Fruit fly (Drosophila melanogaster) whole organism, embryonic: Measurements from ENCODE around the gene CCAP.
A peak's percentile ranks its signal among the peaks of the same experiment; 100 is the strongest.

Experiments
- ATbp ChIP-seq: fragments of 200-800 bp; sonication (Bioruptor generic); optimal IDR thresholded peaks from 2 replicates; lab custom pipeline; 2017; ENCODE audit warnings: missing biosample characterization, mild to moderate bottlenecking, missing genetic modification characterization, missing genetic modification reagents
- Aef1 ChIP-seq: fragments of 200-800 bp; sonication (Bioruptor generic); IDR thresholded peaks from 3 replicates; pipeline ENCODE4 v1.3.6; 2022; ENCODE audit warnings: missing biosample characterization, missing genetic modification characterization
- Atf6 ChIP-seq: fragments of 200-800 bp; sonication (Bioruptor generic); IDR thresholded peaks from 2 replicates; pipeline ENCODE4 v1.3.6; 2022; ENCODE audit warnings: missing biosample characterization, missing genetic modification characterization
- CG10366 ChIP-seq: fragments of 200-800 bp; sonication (Bioruptor generic); IDR thresholded peaks from 2 replicates; pipeline ENCODE4 v1.3.6; 2022; ENCODE audit warnings: missing biosample characterization, missing genetic modification characterization
- CG10462 ChIP-seq: fragments of 200-800 bp; sonication (Bioruptor generic); optimal IDR thresholded peaks from 2 replicates; lab custom pipeline; 2016; ENCODE audit warnings: missing biosample characterization, missing genetic modification characterization
- CG12071 ChIP-seq: fragments of 200-800 bp; sonication (Bioruptor generic); optimal IDR thresholded peaks from 3 replicates; lab custom pipeline; 2018; ENCODE audit warnings: missing biosample characterization, mild to moderate bottlenecking, missing genetic modification characterization
- CG12769 ChIP-seq: fragments of 200-800 bp; sonication (Bioruptor generic); optimal IDR thresholded peaks from 2 replicates; lab custom pipeline; 2019; ENCODE audit warnings: missing biosample characterization, mild to moderate bottlenecking, missing genetic modification characterization, moderate library complexity
- CG12942 ChIP-seq: fragments of 200-800 bp; sonication (Bioruptor generic); optimal IDR thresholded peaks from 3 replicates; lab custom pipeline; 2016; ENCODE audit warnings: missing biosample characterization, missing genetic modification characterization
- CG13296 ChIP-seq: fragments of 200-800 bp; sonication (Bioruptor generic); optimal IDR thresholded peaks from 3 replicates; lab custom pipeline; 2018; ENCODE audit warnings: missing biosample characterization, mild to moderate bottlenecking, missing genetic modification characterization
- CG14667 ChIP-seq: fragments of 200-800 bp; sonication (Bioruptor generic); IDR thresholded peaks from 2 replicates; pipeline ENCODE4 v1.3.6; 2022; ENCODE audit warnings: missing biosample characterization, missing genetic modification characterization
- CG15601 ChIP-seq: fragments of 200-800 bp; sonication (Bioruptor generic); optimal IDR thresholded peaks from 3 replicates; lab custom pipeline; 2019; ENCODE audit warnings: missing biosample characterization, mild to moderate bottlenecking, missing genetic modification characterization, moderate library complexity
- CG18599 ChIP-seq: fragments of 200-800 bp; sonication (Bioruptor generic); optimal IDR thresholded peaks from 3 replicates; lab custom pipeline; 2017; ENCODE audit warnings: missing biosample characterization, missing genetic modification characterization, mild to moderate bottlenecking, moderate library complexity, missing genetic modification reagents
- CG2199 ChIP-seq: fragments of 200-800 bp; sonication (Bioruptor generic); IDR thresholded peaks from 3 replicates; pipeline ENCODE4 v1.3.6; 2022; ENCODE audit warnings: missing biosample characterization, missing genetic modification characterization
- CG2678 ChIP-seq: fragments of 200-800 bp; sonication (Bioruptor generic); optimal IDR thresholded peaks from 3 replicates; lab custom pipeline; 2019; ENCODE audit warnings: missing biosample characterization, mild to moderate bottlenecking, missing genetic modification characterization, moderate library complexity
- CG6175 ChIP-seq: fragments of 200-800 bp; sonication (Bioruptor generic); IDR thresholded peaks from 3 replicates; pipeline ENCODE4 v1.3.6; 2022; ENCODE audit warnings: missing biosample characterization, missing genetic modification characterization
- CG6813 ChIP-seq: fragments of 200-800 bp; sonication (Bioruptor generic); optimal IDR thresholded peaks from 2 replicates; lab custom pipeline; 2017; ENCODE audit warnings: missing biosample characterization, missing genetic modification characterization, mild to moderate bottlenecking, moderate library complexity, missing genetic modification reagents
- CG7372 ChIP-seq: fragments of 200-800 bp; sonication (Bioruptor generic); IDR thresholded peaks from 2 replicates; pipeline ENCODE4 v1.3.6; 2022; ENCODE audit warnings: missing biosample characterization, missing genetic modification characterization
- CG7556 ChIP-seq: fragments of 200-800 bp; sonication (Bioruptor generic); optimal IDR thresholded peaks from 2 replicates; lab custom pipeline; 2017; ENCODE audit warnings: missing biosample characterization, mild to moderate bottlenecking, missing genetic modification characterization
- CoRest ChIP-seq: fragments of 200-800 bp; sonication (Bioruptor generic); optimal IDR thresholded peaks from 3 replicates; lab custom pipeline; 2018; ENCODE audit warnings: missing biosample characterization, mild to moderate bottlenecking, missing genetic modification characterization, moderate library complexity
- Fer1 ChIP-seq: fragments of 200-800 bp; sonication (Bioruptor generic); optimal IDR thresholded peaks from 2 replicates; lab custom pipeline; 2017; ENCODE audit warnings: missing biosample characterization, mild to moderate bottlenecking, missing genetic modification characterization
- Gsc ChIP-seq: fragments of 200-800 bp; sonication (Bioruptor generic); IDR thresholded peaks from 2 replicates; pipeline ENCODE4 v1.3.6; 2022; ENCODE audit warnings: missing biosample characterization, missing genetic modification characterization
- H15 ChIP-seq: fragments of 200-800 bp; sonication (Bioruptor generic); IDR thresholded peaks from 3 replicates; pipeline ENCODE4 v1.3.6; 2022; ENCODE audit warnings: missing biosample characterization, missing genetic modification characterization
- HLH3B ChIP-seq: fragments of 200-800 bp; sonication (Bioruptor generic); IDR thresholded peaks from 2 replicates; pipeline ENCODE4 v1.3.6; 2022; ENCODE audit warnings: missing biosample characterization, missing genetic modification characterization
- Hmr ChIP-seq: fragments of 200-800 bp; sonication (Bioruptor generic); optimal IDR thresholded peaks from 3 replicates; lab custom pipeline; 2017; ENCODE audit warnings: mild to moderate bottlenecking, missing biosample characterization, missing genetic modification reagents, missing genetic modification characterization
- MTF-1 ChIP-seq: fragments of 200-800 bp; sonication (Bioruptor generic); optimal IDR thresholded peaks from 2 replicates; lab custom pipeline; 2018; ENCODE audit warnings: missing biosample characterization, mild to moderate bottlenecking, missing genetic modification characterization, borderline replicate concordance
- Med ChIP-seq: fragments of 200-800 bp; sonication (Bioruptor generic); peaks from one replicate; lab custom pipeline; 2016; ENCODE audit warnings: missing biosample characterization, missing genetic modification characterization, mild to moderate bottlenecking, inconsistent platforms, moderate library complexity
- Meics ChIP-seq: fragments of 200-800 bp; sonication (Bioruptor generic); optimal IDR thresholded peaks from 2 replicates; lab custom pipeline; 2017; ENCODE audit warnings: missing biosample characterization, mild to moderate bottlenecking, missing genetic modification characterization
- Pdp1 ChIP-seq, 2 experiments: fragments of 200-800 bp; sonication (Bioruptor generic); optimal IDR thresholded peaks; 3 replicates each; lab custom pipeline; 2016; ENCODE audit warnings: missing biosample characterization in 2 of 2, missing genetic modification characterization in 2 of 2, mild to moderate bottlenecking in 1 of 2, moderate library complexity in 1 of 2
- Trl ChIP-seq, 3 experiments: fragments of >200 bp in 2 of 3; fragments of 200-800 bp in 1 of 3; sonication (Bioruptor generic) in 1 of 3; optimal IDR thresholded peaks; 2 replicates in 1 of 3; 3 replicates in 2 of 3; lab custom pipeline; 2016 to 2017; ENCODE audit warnings: missing biosample characterization in 1 of 3, missing genetic modification characterization in 1 of 3
- ase ChIP-seq: fragments of 200-800 bp; sonication (Bioruptor generic); IDR thresholded peaks from 3 replicates; pipeline ENCODE4 v1.3.6; 2022; ENCODE audit warnings: missing biosample characterization, missing genetic modification characterization
- bbx ChIP-seq: fragments of 200-800 bp; sonication (Bioruptor generic); IDR thresholded peaks from 2 replicates; pipeline ENCODE4 v1.3.6; 2022; ENCODE audit warnings: missing biosample characterization, missing genetic modification characterization; ENCODE audit not compliant: partially characterized antibody
- caup ChIP-seq: fragments of 200-800 bp; sonication (Bioruptor generic); optimal IDR thresholded peaks from 3 replicates; lab custom pipeline; 2017; ENCODE audit warnings: missing biosample characterization, mild to moderate bottlenecking, missing genetic modification characterization, moderate library complexity; ENCODE audit not compliant: severe bottlenecking
- cg ChIP-seq: fragments of 200-800 bp; sonication (Bioruptor generic); optimal IDR thresholded peaks from 3 replicates; lab custom pipeline; 2019; ENCODE audit warnings: missing biosample characterization, mild to moderate bottlenecking, missing genetic modification characterization, moderate library complexity
- chinmo ChIP-seq: fragments of 200-800 bp; sonication (Bioruptor generic); IDR thresholded peaks from 4 replicates; pipeline ENCODE4 v1.3.6; 2022; ENCODE audit warnings: missing biosample characterization, missing genetic modification characterization; ENCODE audit not compliant: partially characterized antibody
- exex ChIP-seq: fragments of 200-800 bp; sonication (Bioruptor generic); optimal IDR thresholded peaks from 4 replicates; lab custom pipeline; 2018; ENCODE audit warnings: missing biosample characterization, mild to moderate bottlenecking, missing genetic modification characterization, moderate library complexity
- fd3F ChIP-seq: fragments of 200-800 bp; sonication (Bioruptor generic); optimal IDR thresholded peaks from 2 replicates; lab custom pipeline; 2018; ENCODE audit warnings: missing biosample characterization, mild to moderate bottlenecking, missing genetic modification characterization, moderate library complexity
- fd64A ChIP-seq: fragments of 200-800 bp; sonication (Bioruptor generic); optimal IDR thresholded peaks from 3 replicates; lab custom pipeline; 2018; ENCODE audit warnings: missing biosample characterization, mild to moderate bottlenecking, missing genetic modification characterization
- kay ChIP-seq: fragments of 200-800 bp; sonication (Bioruptor generic); optimal IDR thresholded peaks from 2 replicates; lab custom pipeline; 2016; ENCODE audit warnings: missing biosample characterization, missing genetic modification characterization
- nom ChIP-seq: fragments of 200-800 bp; sonication (Bioruptor generic); optimal IDR thresholded peaks from 2 replicates; lab custom pipeline; 2017; ENCODE audit warnings: missing biosample characterization, missing genetic modification characterization, mild to moderate bottlenecking, moderate library complexity, missing genetic modification reagents
- pb ChIP-seq: fragments of 200-800 bp; sonication (Bioruptor generic); optimal IDR thresholded peaks from 3 replicates; lab custom pipeline; 2016; ENCODE audit warnings: missing biosample characterization, missing genetic modification characterization
- sd ChIP-seq: fragments of 200-800 bp; sonication (Bioruptor generic); optimal IDR thresholded peaks from 3 replicates; lab custom pipeline; 2018; ENCODE audit warnings: missing biosample characterization, mild to moderate bottlenecking, missing genetic modification characterization, moderate library complexity
- slou ChIP-seq: fragments of 200-800 bp; sonication (Bioruptor generic); optimal IDR thresholded peaks from 3 replicates; lab custom pipeline; 2016; ENCODE audit warnings: missing biosample characterization, missing genetic modification characterization
- wor ChIP-seq: fragments of 200-800 bp; sonication (Bioruptor generic); IDR thresholded peaks from 2 replicates; pipeline ENCODE4 v1.3.6; 2022; ENCODE audit warnings: missing biosample characterization, missing genetic modification characterization

Gene CCAP

dm6 chr3R:22684044-22684947 is 17.6 kb downstream of the CCAP start (continued):
- peak; percentile 76 for TF ChIP-seq Med (GFP tag; lab: Kevin White, UChicago)
- 0 out of 2 replicates have a peak, but pooled peaks have one; percentile 25 for TF ChIP-seq bbx
- TF ChIP-seq Pdp1 (GFP tag; optimal IDR thresholded peaks at IDR 0.05; lab: Kevin White, UChicago), result peak in 1 of 2 experiments; percentile 63
- TF ChIP-seq ase (GFP tag; lab: Robert Waterston, UW), result no peak
- peak; percentile 12 for TF ChIP-seq CG6813 (GFP tag; lab: Kevin White, UChicago)
- TF ChIP-seq CG18599 (GFP tag; lab: Kevin White, UChicago), result peak; percentile 6
- TF ChIP-seq Hmr, result peak; percentile 55
- peak; percentile 39 for TF ChIP-seq ATbp (GFP tag; lab: Kevin White, UChicago)
- TF ChIP-seq H15 (GFP tag; lab: Robert Waterston, UW), result no peak
- TF ChIP-seq CG10462, result no peak
- peak; percentile 20 for TF ChIP-seq sd (tag; lab: Kevin White, UChicago)
- no peak for TF ChIP-seq Atf6 (GFP tag; lab: Robert Waterston, UW)
- no peak for TF ChIP-seq CG6175
- TF ChIP-seq Fer1 (GFP tag; lab: Kevin White, UChicago), result peak; percentile 27
- no peak for TF ChIP-seq CG14667 (GFP tag; lab: Robert Waterston, UW)
- TF ChIP-seq chinmo (GFP tag; lab: Robert Waterston, UW), result 0 out of 4 replicates have a peak, but pooled peaks have one; percentile 44
- peak; percentile 9 for TF ChIP-seq caup (GFP tag; lab: Kevin White, UChicago)
- peak; percentile 28 for TF ChIP-seq CG12071 (GFP tag; lab: Kevin White, UChicago)
- TF ChIP-seq Meics (GFP tag; lab: Kevin White, UChicago), result peak; percentile 19
- TF ChIP-seq CG13296 (GFP tag; lab: Kevin White, UChicago), result peak; percentile 32
- peak; percentile 45 for TF ChIP-seq cg (GFP tag; lab: Kevin White, UChicago)
- TF ChIP-seq CG15601 (tag; lab: Kevin White, UChicago), result no peak
- TF ChIP-seq kay (GFP tag; lab: Kevin White, UChicago), result peak; percentile 42
- TF ChIP-seq CG7372 (GFP tag; lab: Robert Waterston, UW), result 0 out of 2 replicates have a peak, but pooled peaks have one; percentile 31
- peak; percentile 26 for TF ChIP-seq CG7556 (GFP tag; lab: Kevin White, UChicago)
- TF ChIP-seq fd3F (GFP tag; lab: Kevin White, UChicago), result no peak
- TF ChIP-seq CG12769, result peak; percentile 48
- no peak for TF ChIP-seq CG10366
- peak; percentile 45 for TF ChIP-seq fd64A (GFP tag; lab: Kevin White, UChicago)
- no peak for TF ChIP-seq CoRest (tag; lab: Kevin White, UChicago)
- TF ChIP-seq Aef1 (GFP tag; lab: Robert Waterston, UW), result no peak
- peak; percentile 16 for TF ChIP-seq CG2678 (tag; lab: Kevin White, UChicago)
- TF ChIP-seq wor (GFP tag; lab: Robert Waterston, UW), result no peak
- TF ChIP-seq exex (tag; lab: Kevin White, UChicago), result peak; percentile 90
- no peak for TF ChIP-seq pb
- no peak for TF ChIP-seq Gsc (GFP tag; lab: Robert Waterston, UW)
- peak in 1 of 2 experiments; percentile 35 for TF ChIP-seq Trl (optimal IDR thresholded peaks at IDR 0.05; lab: Kevin White, UChicago)
- no peak for TF ChIP-seq Trl (GFP tag; optimal IDR thresholded peaks at IDR 0.05; lab: Kevin White, UChicago)
- peak; percentile 41 for TF ChIP-seq nom
- peak; percentile 27 for TF ChIP-seq MTF-1 (GFP tag; lab: Kevin White, UChicago)
- 0 out of 3 replicates have a peak, but pooled peaks have one; percentile 63 for TF ChIP-seq CG2199 (GFP tag; lab: Robert Waterston, UW)
- TF ChIP-seq slou (GFP tag; lab: Kevin White, UChicago), result no peak
- TF ChIP-seq HLH3B (GFP tag; lab: Robert Waterston, UW), result no peak; the same call in 1 of the 2 replicates
- no peak for TF ChIP-seq CG12942 (GFP tag; lab: Kevin White, UChicago)
